Worm (Caenorhabditis elegans) whole organism, young adult: ENCODE measurements around the gene bgnt-1.1.

Experiments used
- B0261.1 ChIP-seq: sonication (generic microtip); optimal IDR thresholded peaks from 2 replicates; lab custom pipeline; 2016; ENCODE audit warnings: mild to moderate bottlenecking, missing genetic modification characterization, moderate library complexity, missing compliant biosample characterization
- B0336.3 ChIP-seq: fragments of 200-800 bp; sonication (Bioruptor generic); IDR thresholded peaks from 2 replicates; pipeline ENCODE4 v1.3.6; 2022; ENCODE audit warnings: missing genetic modification characterization, missing compliant biosample characterization
- F22D6.2 ChIP-seq: sonication (generic microtip); optimal IDR thresholded peaks from 2 replicates; lab custom pipeline; 2016; ENCODE audit warnings: mild to moderate bottlenecking, missing genetic modification characterization, missing compliant biosample characterization
- F23B12.7 ChIP-seq: sonication (generic microtip); optimal IDR thresholded peaks from 2 replicates; lab custom pipeline; 2017; ENCODE audit warnings: missing genetic modification characterization, mild to moderate bottlenecking, missing compliant biosample characterization, antibody characterized with exemption, moderate library complexity; ENCODE audit not compliant: insufficient read depth
- F37B4.10 ChIP-seq: fragments of 200-800 bp; sonication (Bioruptor generic); IDR thresholded peaks from 2 replicates; pipeline ENCODE4 v1.3.6; 2022; ENCODE audit warnings: missing genetic modification characterization, missing compliant biosample characterization
- F49E8.2 ChIP-seq: sonication (generic microtip); optimal IDR thresholded peaks from 3 replicates; lab custom pipeline; 2017; ENCODE audit warnings: missing genetic modification characterization, mild to moderate bottlenecking, missing compliant biosample characterization, antibody characterized with exemption, moderate library complexity; ENCODE audit not compliant: insufficient read depth
- F57A8.1 ChIP-seq: fragments of 200-800 bp; sonication (Bioruptor generic); optimal IDR thresholded peaks from 2 replicates; lab custom pipeline; 2018; ENCODE audit warnings: mild to moderate bottlenecking, missing genetic modification characterization, moderate library complexity, missing compliant biosample characterization
- K12H6.12 ChIP-seq: fragments of 200-800 bp; sonication (Bioruptor generic); optimal IDR thresholded peaks from 2 replicates; lab custom pipeline; 2018; ENCODE audit warnings: mild to moderate bottlenecking, missing genetic modification characterization, missing compliant biosample characterization
- T07F8.4 ChIP-seq: sonication (generic microtip); optimal IDR thresholded peaks from 2 replicates; lab custom pipeline; 2016; ENCODE audit warnings: mild to moderate bottlenecking, missing genetic modification characterization, moderate library complexity, missing compliant biosample characterization
- T26A5.8 ChIP-seq: sonication (generic microtip); optimal IDR thresholded peaks from 2 replicates; lab custom pipeline; 2016; ENCODE audit warnings: missing genetic modification characterization, missing compliant biosample characterization
- Y56A3A.18 ChIP-seq: fragments of 200-800 bp; sonication (Bioruptor generic); IDR thresholded peaks from 2 replicates; pipeline ENCODE4 v1.3.6; 2022; ENCODE audit warnings: missing genetic modification reagents, missing genetic modification characterization, missing compliant biosample characterization
- Y67H2A.10 ChIP-seq: fragments of 200-800 bp; sonication (Bioruptor generic); conservative IDR thresholded peaks from 2 replicates; pipeline ENCODE4 v1.3.6; 2022; ENCODE audit warnings: missing genetic modification reagents, missing genetic modification characterization, missing compliant biosample characterization
- atf-7 ChIP-seq: sonication (generic microtip); optimal IDR thresholded peaks from 2 replicates; lab custom pipeline; 2017; ENCODE audit warnings: mild to moderate bottlenecking, missing genetic modification characterization, missing compliant biosample characterization
- attf-6 ChIP-seq: fragments of 200-800 bp; sonication (Bioruptor generic); IDR thresholded peaks from 2 replicates; pipeline ENCODE4 v1.3.6; 2022; ENCODE audit warnings: missing genetic modification reagents, missing genetic modification characterization, missing compliant biosample characterization
- bed-1 ChIP-seq: fragments of 200-800 bp; sonication (Bioruptor generic); IDR thresholded peaks from 2 replicates; pipeline ENCODE4 v1.3.6; 2022; ENCODE audit warnings: missing genetic modification reagents, missing genetic modification characterization, missing compliant biosample characterization
- ceh-27 ChIP-seq: fragments of 200-800 bp; sonication (Bioruptor generic); optimal IDR thresholded peaks from 2 replicates; lab custom pipeline; 2018; ENCODE audit warnings: mild to moderate bottlenecking, missing genetic modification characterization, moderate library complexity, missing compliant biosample characterization
- dox-1 ChIP-seq: fragments of 200-800 bp; sonication (Bioruptor generic); IDR thresholded peaks from 2 replicates; pipeline ENCODE4 v1.3.6; 2022; ENCODE audit warnings: missing genetic modification reagents, missing genetic modification characterization, missing compliant biosample characterization
- ekl-4 ChIP-seq: fragments of 200-800 bp; sonication (Bioruptor generic); IDR thresholded peaks from 2 replicates; pipeline ENCODE4 v1.3.6; 2022; ENCODE audit warnings: missing genetic modification reagents, missing genetic modification characterization, missing compliant biosample characterization
- ets-4 ChIP-seq: fragments of 200-800 bp; sonication (Bioruptor generic); optimal IDR thresholded peaks from 2 replicates; lab custom pipeline; 2018; ENCODE audit warnings: mild to moderate bottlenecking, missing genetic modification characterization, missing compliant biosample characterization
- fkh-3 ChIP-seq: sonication (generic microtip); optimal IDR thresholded peaks from 2 replicates; lab custom pipeline; 2016; ENCODE audit warnings: mild to moderate bottlenecking, missing genetic modification characterization, missing compliant biosample characterization
- gei-17 ChIP-seq: fragments of 200-800 bp; sonication (Bioruptor generic); optimal IDR thresholded peaks from 2 replicates; lab custom pipeline; 2018; ENCODE audit warnings: mild to moderate bottlenecking, missing genetic modification characterization, missing compliant biosample characterization
- hlh-26 ChIP-seq: fragments of 200-800 bp; sonication (Bioruptor generic); conservative IDR thresholded peaks from 2 replicates; pipeline ENCODE4 v1.3.6; 2022; ENCODE audit warnings: missing genetic modification reagents, missing genetic modification characterization, missing compliant biosample characterization
- hrde-1 ChIP-seq: sonication (generic microtip); optimal IDR thresholded peaks from 2 replicates; lab custom pipeline; 2016; ENCODE audit warnings: missing genetic modification characterization, mild to moderate bottlenecking, missing compliant biosample characterization, moderate library complexity, missing genotype, missing genetic modification reagents, borderline replicate concordance
- hsf-1 ChIP-seq: fragments of 200-800 bp; sonication (Bioruptor generic); IDR thresholded peaks from 2 replicates; pipeline ENCODE4 v1.3.6; 2022; ENCODE audit warnings: missing genetic modification reagents, missing genetic modification characterization, missing compliant biosample characterization
- let-607 ChIP-seq, 2 experiments: fragments of 200-800 bp in 1 of 2; sonication (Bioruptor generic) in 1 of 2; sonication (generic microtip) in 1 of 2; optimal IDR thresholded peaks; 2 replicates each; lab custom pipeline; 2016 to 2018; ENCODE audit warnings: mild to moderate bottlenecking in 2 of 2, missing compliant biosample characterization in 2 of 2, missing genetic modification characterization in 2 of 2, moderate library complexity in 2 of 2, missing genotype in 1 of 2
- lin-26 ChIP-seq: fragments of 200-800 bp; sonication (Bioruptor generic); IDR thresholded peaks from 2 replicates; pipeline ENCODE4 v1.3.6; 2022; ENCODE audit warnings: missing genetic modification reagents, missing genetic modification characterization, missing compliant biosample characterization
- lin-40 ChIP-seq: sonication (generic microtip); optimal IDR thresholded peaks from 2 replicates; lab custom pipeline; 2016; ENCODE audit warnings: missing genetic modification characterization, mild to moderate bottlenecking, missing compliant biosample characterization, missing genotype, missing genetic modification reagents
- madf-6 ChIP-seq: fragments of 200-800 bp; sonication (Bioruptor generic); IDR thresholded peaks from 2 replicates; pipeline ENCODE4 v1.3.6; 2022; ENCODE audit warnings: missing genetic modification reagents, missing genetic modification characterization, missing compliant biosample characterization
- madf-8 ChIP-seq: fragments of 200-800 bp; sonication (Bioruptor generic); conservative IDR thresholded peaks from 2 replicates; pipeline ENCODE4 v1.3.6; 2022; ENCODE audit warnings: missing genetic modification reagents, missing genetic modification characterization, missing compliant biosample characterization
- mcd-1 ChIP-seq: fragments of 200-800 bp; sonication (Bioruptor generic); IDR thresholded peaks from 2 replicates; pipeline ENCODE4 v1.3.6; 2022; ENCODE audit warnings: missing genetic modification reagents, missing genetic modification characterization, missing compliant biosample characterization
- mel-28 ChIP-seq: sonication (generic microtip); optimal IDR thresholded peaks from 2 replicates; lab custom pipeline; 2016; ENCODE audit warnings: borderline replicate concordance, mild to moderate bottlenecking, missing genetic modification characterization, missing compliant biosample characterization
- nhr-120 ChIP-seq: fragments of 200-800 bp; sonication (Bioruptor generic); IDR thresholded peaks from 2 replicates; pipeline ENCODE4 v1.3.6; 2022; ENCODE audit warnings: missing genetic modification characterization, missing compliant biosample characterization
- nhr-80 ChIP-seq: sonication (generic microtip); optimal IDR thresholded peaks from 2 replicates; lab custom pipeline; 2016; ENCODE audit warnings: missing genetic modification characterization, missing compliant biosample characterization
- repo-1 ChIP-seq: sonication (generic microtip); optimal IDR thresholded peaks from 2 replicates; lab custom pipeline; 2017; ENCODE audit warnings: mild to moderate bottlenecking, missing genetic modification characterization, missing compliant biosample characterization
- somi-1 ChIP-seq: fragments of 200-800 bp; sonication (Bioruptor generic); optimal IDR thresholded peaks from 2 replicates; lab custom pipeline; 2018; ENCODE audit warnings: mild to moderate bottlenecking, missing genetic modification characterization, missing compliant biosample characterization
- tbx-9 ChIP-seq: sonication (generic microtip); optimal IDR thresholded peaks from 2 replicates; lab custom pipeline; 2016; ENCODE audit warnings: borderline replicate concordance, missing genetic modification characterization, inconsistent platforms, missing compliant biosample characterization
- unc-130 ChIP-seq: sonication (generic microtip); optimal IDR thresholded peaks from 2 replicates; lab custom pipeline; 2016; ENCODE audit warnings: missing genetic modification reagents, missing genetic modification characterization, missing compliant biosample characterization
- ztf-18 ChIP-seq: sonication (generic microtip); optimal IDR thresholded peaks from 2 replicates; lab custom pipeline; 2016; ENCODE audit warnings: missing genotype, mild to moderate bottlenecking, missing genetic modification characterization, missing compliant biosample characterization

Gene bgnt-1.1

ce11 chrIV:10437114-10437513 is 35.5 kb upstream of the bgnt-1.1 start:
- TF ChIP-seq ekl-4 (no peak), F57A8.1 (GFP tag; lab: Kevin White, UChicago) (no peak), repo-1 (tag; lab: Kevin White, UChicago) (no peak), mcd-1 (GFP tag; lab: Robert Waterston, UW) (no peak), ceh-27 (GFP tag; lab: Kevin White, UChicago) (no peak), atf-7 (tag; lab: Kevin White, UChicago) (no peak), B0336.3 (GFP tag; lab: Robert Waterston, UW) (no peak), gei-17 (no peak)

DNA sequence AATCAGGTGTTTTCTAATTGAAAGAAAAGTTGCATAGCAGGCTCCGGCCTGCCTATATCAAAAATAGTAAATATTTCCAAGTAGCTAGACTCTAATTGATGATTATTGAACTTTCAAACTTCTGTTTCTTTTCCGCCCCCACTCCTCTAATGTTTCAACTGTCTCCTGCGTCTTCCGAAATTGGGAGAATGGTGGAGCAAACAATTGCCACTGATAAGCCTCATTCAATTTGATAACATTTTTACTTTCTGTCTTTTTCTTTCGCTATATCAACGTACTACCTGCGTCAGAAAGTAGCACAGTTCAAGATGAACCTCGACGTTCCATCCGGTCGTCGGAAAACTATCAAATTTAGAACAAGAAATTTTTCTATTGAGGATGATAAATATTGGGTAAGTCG is 33.7 kb upstream of the bgnt-1.1 start, which contains the start of gene F13B12.3:
F13B12.3 (plus strand) TSS at position 223 of the 400 bp plus-strand sequence.
- TF ChIP-seq ets-4 (peak; percentile 73), nhr-80 (tag; lab: Kevin White, UChicago) (peak; percentile 96), bed-1 (GFP tag; lab: Robert Waterston, UW) (no peak)

DNA sequence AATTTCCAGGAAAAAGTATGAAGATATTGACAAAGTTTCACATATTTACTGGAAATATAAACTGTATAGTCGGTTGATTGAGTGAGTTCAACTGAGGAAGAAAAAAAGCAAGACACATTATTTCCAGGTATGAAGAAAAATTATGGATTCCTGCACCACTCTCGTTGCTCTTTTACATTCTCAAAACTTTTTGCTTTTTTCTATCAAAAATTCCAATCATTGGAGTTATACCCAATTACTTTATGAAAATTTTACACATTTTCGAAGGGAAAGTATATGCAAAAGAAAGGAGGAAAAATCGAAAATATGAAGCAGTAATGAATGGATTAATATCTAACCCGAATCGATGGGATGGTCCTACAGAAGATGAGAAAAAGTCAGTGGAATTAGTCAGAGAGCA is 29.7 kb upstream of the bgnt-1.1 start:
- TF ChIP-seq hrde-1 (tag; lab: Kevin White, UChicago) (no peak), madf-8 (no peak), nhr-120 (no peak), let-607 (tag; optimal IDR thresholded peaks at IDR 0.05; lab: Kevin White, UChicago) (no peak), tbx-9 (tag; lab: Kevin White, UChicago) (no peak), hlh-26 (GFP tag; lab: Robert Waterston, UW) (no peak), madf-6 (no peak), dox-1 (no peak), attf-6 (GFP tag; lab: Robert Waterston, UW) (no peak), ztf-18 (tag; lab: Kevin White, UChicago) (no peak), T26A5.8 (no peak), repo-1 (tag; lab: Kevin White, UChicago) (no peak), mel-28 (tag; lab: Kevin White, UChicago) (no peak), somi-1 (no peak), K12H6.12 (tag; lab: Kevin White, UChicago) (no peak), F49E8.2 (tag; lab: Kevin White, UChicago) (no peak)

- TF ChIP-seq F23B12.7 (tag; lab: Kevin White, UChicago) (no peak), fkh-3 (tag; lab: Kevin White, UChicago) (no peak), unc-130 (GFP tag; lab: Kevin White, UChicago) (no peak), tbx-9 (tag; lab: Kevin White, UChicago) (no peak), T07F8.4 (tag; lab: Kevin White, UChicago) (no peak), repo-1 (tag; lab: Kevin White, UChicago) (no peak), F22D6.2 (tag; lab: Kevin White, UChicago) (no peak), nhr-80 (tag; lab: Kevin White, UChicago) (no peak), ets-4 (no peak), hsf-1 (no peak), B0261.1 (no peak), lin-26 (GFP tag; lab: Robert Waterston, UW) (no peak), Y56A3A.18 (GFP tag; lab: Robert Waterston, UW) (no peak), Y67H2A.10 (no peak), F37B4.10 (GFP tag; lab: Robert Waterston, UW) (no peak), lin-40 (tag; lab: Kevin White, UChicago) (no peak)
- TF ChIP-seq, all 124 proteins: peak for 0
These were observed 29.1 kb upstream of the bgnt-1.1 start, which contains the start of gene F13B12.7 for ce11 chrIV:10443510-10443909. Gene F13B12.7, plus strand, starts transcription at chrIV:10443810.
